Fruit fly (Drosophila melanogaster) whole organism, embryonic: ENCODE measurements around the gene CG12116.

Experiments used
- Atf-2 ChIP-seq: fragments of 200-800 bp; sonication (Bioruptor generic); optimal IDR thresholded peaks from 2 replicates; lab custom pipeline; 2016; ENCODE audit warnings: missing biosample characterization, missing genetic modification characterization
- C15 ChIP-seq: fragments of 200-800 bp; sonication (Bioruptor generic); IDR thresholded peaks from 3 replicates; pipeline ENCODE4 v1.3.6; 2022; ENCODE audit warnings: missing biosample characterization, missing genetic modification characterization
- CG10209 ChIP-seq: fragments of 200-800 bp; sonication (Bioruptor generic); optimal IDR thresholded peaks from 3 replicates; lab custom pipeline; 2017; ENCODE audit warnings: missing biosample characterization, mild to moderate bottlenecking, missing genetic modification characterization, missing genetic modification reagents
- CG10959 ChIP-seq: fragments of 200-800 bp; sonication (Bioruptor generic); IDR thresholded peaks from 2 replicates; pipeline ENCODE4 v1.3.6; 2022; ENCODE audit warnings: missing biosample characterization, missing genetic modification characterization
- CG12071 ChIP-seq: fragments of 200-800 bp; sonication (Bioruptor generic); optimal IDR thresholded peaks from 3 replicates; lab custom pipeline; 2018; ENCODE audit warnings: missing biosample characterization, mild to moderate bottlenecking, missing genetic modification characterization
- CG13424 ChIP-seq: fragments of 200-800 bp; sonication (Bioruptor generic); optimal IDR thresholded peaks from 2 replicates; lab custom pipeline; 2019; ENCODE audit warnings: missing biosample characterization, mild to moderate bottlenecking, missing genetic modification characterization, moderate library complexity
- CG15073 ChIP-seq: fragments of 200-800 bp; sonication (Bioruptor generic); optimal IDR thresholded peaks from 2 replicates; lab custom pipeline; 2016; ENCODE audit warnings: missing biosample characterization, missing genetic modification characterization
- CG16813 ChIP-seq: fragments of 200-800 bp; sonication (Bioruptor generic); IDR thresholded peaks from 3 replicates; pipeline ENCODE4 v1.3.6; 2022; ENCODE audit warnings: missing biosample characterization, missing genetic modification characterization; ENCODE audit not compliant: partially characterized antibody
- CG17802 ChIP-seq: fragments of 200-800 bp; sonication (Bioruptor generic); optimal IDR thresholded peaks from 2 replicates; lab custom pipeline; 2018; ENCODE audit warnings: missing biosample characterization, mild to moderate bottlenecking, missing genetic modification characterization, moderate library complexity
- CG18476 ChIP-seq: fragments of 200-800 bp; sonication (Bioruptor generic); optimal IDR thresholded peaks from 2 replicates; lab custom pipeline; 2016; ENCODE audit warnings: missing biosample characterization, mild to moderate bottlenecking, missing genetic modification characterization
- CG2678 ChIP-seq: fragments of 200-800 bp; sonication (Bioruptor generic); optimal IDR thresholded peaks from 3 replicates; lab custom pipeline; 2019; ENCODE audit warnings: missing biosample characterization, mild to moderate bottlenecking, missing genetic modification characterization, moderate library complexity
- CG30020 ChIP-seq: fragments of 200-800 bp; optimal IDR thresholded peaks from 2 replicates; lab custom pipeline; 2019; ENCODE audit warnings: missing biosample characterization, mild to moderate bottlenecking, missing genetic modification characterization, moderate library complexity
- CG31441 ChIP-seq: fragments of 200-800 bp; sonication (Bioruptor generic); IDR thresholded peaks from 2 replicates; pipeline ENCODE4 v1.3.6; 2022; ENCODE audit warnings: missing biosample characterization, missing genetic modification characterization
- CG33213 ChIP-seq: fragments of 200-800 bp; sonication (Bioruptor generic); optimal IDR thresholded peaks from 3 replicates; lab custom pipeline; 2016; ENCODE audit warnings: missing biosample characterization, missing genetic modification characterization
- CG33557 ChIP-seq: fragments of 200-800 bp; sonication (Bioruptor generic); optimal IDR thresholded peaks from 2 replicates; lab custom pipeline; 2019; ENCODE audit warnings: missing biosample characterization, mild to moderate bottlenecking, missing genetic modification characterization, moderate library complexity
- CG42726 ChIP-seq: fragments of 200-800 bp; sonication (Bioruptor generic); IDR thresholded peaks from 2 replicates; pipeline ENCODE4 v1.3.6; 2022; ENCODE audit warnings: missing biosample characterization, missing genetic modification characterization; ENCODE audit not compliant: partially characterized antibody
- CG4328 ChIP-seq: fragments of 200-800 bp; sonication (Bioruptor generic); optimal IDR thresholded peaks from 3 replicates; lab custom pipeline; 2017; ENCODE audit warnings: missing biosample characterization, missing genetic modification reagents, missing genetic modification characterization
- CG4617 ChIP-seq: fragments of 200-800 bp; sonication (Bioruptor generic); optimal IDR thresholded peaks from 3 replicates; lab custom pipeline; 2016; ENCODE audit warnings: missing biosample characterization, missing genetic modification characterization, borderline replicate concordance
- CG4854 ChIP-seq: fragments of 200-800 bp; sonication (Bioruptor generic); optimal IDR thresholded peaks from 2 replicates; lab custom pipeline; 2016; ENCODE audit warnings: missing biosample characterization, missing genetic modification characterization, inconsistent platforms
- CG6683 ChIP-seq: fragments of 200-800 bp; sonication (Bioruptor generic); optimal IDR thresholded peaks from 2 replicates; lab custom pipeline; 2017; ENCODE audit warnings: missing biosample characterization, mild to moderate bottlenecking, missing genetic modification characterization, missing genetic modification reagents
- CG8089 ChIP-seq: fragments of 200-800 bp; sonication (Bioruptor generic); optimal IDR thresholded peaks from 3 replicates; lab custom pipeline; 2016; ENCODE audit warnings: missing biosample characterization, missing genetic modification characterization
- CG8388 ChIP-seq: fragments of 200-800 bp; sonication (Bioruptor generic); optimal IDR thresholded peaks from 2 replicates; lab custom pipeline; 2019; ENCODE audit warnings: missing biosample characterization, mild to moderate bottlenecking, missing genetic modification characterization, moderate library complexity
- CG9215 ChIP-seq: fragments of 200-800 bp; sonication (Bioruptor generic); IDR thresholded peaks from 2 replicates; pipeline ENCODE4 v1.3.6; 2022; ENCODE audit warnings: missing biosample characterization, missing genetic modification characterization
- Dad ChIP-seq: fragments of 200-800 bp; sonication (Bioruptor generic); optimal IDR thresholded peaks from 3 replicates; lab custom pipeline; 2016; ENCODE audit warnings: missing biosample characterization, missing genetic modification characterization
- Dll ChIP-seq: fragments of 200-800 bp; sonication (Bioruptor generic); IDR thresholded peaks from 4 replicates; pipeline ENCODE4 v1.3.6; 2022; ENCODE audit warnings: missing biosample characterization, missing genetic modification characterization; ENCODE audit not compliant: partially characterized antibody
- Elba2 ChIP-seq: fragments of 200-800 bp; sonication (Bioruptor generic); optimal IDR thresholded peaks from 3 replicates; lab custom pipeline; 2016; ENCODE audit warnings: missing biosample characterization, missing genetic modification characterization
- Hand ChIP-seq: fragments of 200-800 bp; sonication (Bioruptor generic); optimal IDR thresholded peaks from 2 replicates; lab custom pipeline; 2017; ENCODE audit warnings: mild to moderate bottlenecking, missing biosample characterization, missing genetic modification reagents, missing genetic modification characterization
- MESR4 ChIP-seq: fragments of 200-800 bp; sonication (Bioruptor generic); optimal IDR thresholded peaks from 2 replicates; lab custom pipeline; 2018; ENCODE audit warnings: missing biosample characterization, mild to moderate bottlenecking, missing genetic modification characterization, moderate library complexity
- Max ChIP-seq: fragments of 200-800 bp; sonication (Bioruptor generic); optimal IDR thresholded peaks from 2 replicates; lab custom pipeline; 2016; ENCODE audit warnings: missing biosample characterization, mild to moderate bottlenecking, missing genetic modification characterization
- Meics ChIP-seq: fragments of 200-800 bp; sonication (Bioruptor generic); optimal IDR thresholded peaks from 2 replicates; lab custom pipeline; 2017; ENCODE audit warnings: missing biosample characterization, mild to moderate bottlenecking, missing genetic modification characterization
- Neu2 ChIP-seq: fragments of 200-800 bp; sonication (Bioruptor generic); optimal IDR thresholded peaks from 3 replicates; lab custom pipeline; 2016; ENCODE audit warnings: missing biosample characterization, missing genetic modification characterization, borderline replicate concordance
- Nf-YA ChIP-seq: fragments of 200-800 bp; sonication (Bioruptor generic); IDR thresholded peaks from 2 replicates; pipeline ENCODE4 v1.3.6; 2022; ENCODE audit warnings: missing biosample characterization, missing genetic modification characterization
- Nf-YB ChIP-seq: fragments of 200-800 bp; sonication (Bioruptor generic); optimal IDR thresholded peaks from 3 replicates; lab custom pipeline; 2019; ENCODE audit warnings: missing biosample characterization, mild to moderate bottlenecking, missing genetic modification characterization, moderate library complexity
- Oaz ChIP-seq: fragments of 200-800 bp; sonication (Bioruptor generic); IDR thresholded peaks from 2 replicates; pipeline ENCODE4 v1.3.6; 2022; ENCODE audit warnings: missing biosample characterization, missing genetic modification characterization
- Optix ChIP-seq: fragments of 200-800 bp; sonication (Bioruptor generic); IDR thresholded peaks from 3 replicates; pipeline ENCODE4 v1.3.6; 2022; ENCODE audit warnings: missing biosample characterization, missing genetic modification characterization
- Side ChIP-seq: fragments of 200-800 bp; sonication (Bioruptor generic); optimal IDR thresholded peaks from 2 replicates; lab custom pipeline; 2016; ENCODE audit warnings: missing biosample characterization, missing genetic modification characterization
- TFAM ChIP-seq: fragments of 200-800 bp; sonication (Bioruptor generic); optimal IDR thresholded peaks from 2 replicates; lab custom pipeline; 2017; ENCODE audit warnings: missing biosample characterization, missing genetic modification characterization, inconsistent platforms
- Usf ChIP-seq: fragments of 200-800 bp; sonication (Bioruptor generic); optimal IDR thresholded peaks from 2 replicates; lab custom pipeline; 2017; ENCODE audit warnings: missing genotype, missing biosample characterization, missing genetic modification characterization
- aop ChIP-seq: fragments of 200-800 bp; sonication (Bioruptor generic); IDR thresholded peaks from 2 replicates; pipeline ENCODE4 v1.3.6; 2022; ENCODE audit warnings: missing biosample characterization, missing genetic modification characterization
- da ChIP-seq: fragments of 200-800 bp; sonication (Bioruptor generic); optimal IDR thresholded peaks from 2 replicates; lab custom pipeline; 2016; ENCODE audit warnings: missing biosample characterization, missing genetic modification characterization
- danr ChIP-seq: fragments of 200-800 bp; sonication (Bioruptor generic); IDR thresholded peaks from 2 replicates; pipeline ENCODE4 v1.3.6; 2022; ENCODE audit warnings: missing biosample characterization, missing genetic modification characterization
- ftz-f1 ChIP-seq: fragments of 200-800 bp; sonication (Bioruptor generic); optimal IDR thresholded peaks from 2 replicates; lab custom pipeline; 2016; ENCODE audit warnings: missing biosample characterization, missing genetic modification characterization
- gfzf ChIP-seq: fragments of 200-800 bp; sonication (Bioruptor generic); optimal IDR thresholded peaks from 2 replicates; lab custom pipeline; 2016; ENCODE audit warnings: missing biosample characterization, mild to moderate bottlenecking, missing genetic modification characterization, moderate library complexity
- lab ChIP-seq: fragments of 200-800 bp; sonication (Bioruptor generic); optimal IDR thresholded peaks from 3 replicates; lab custom pipeline; 2017; ENCODE audit warnings: missing biosample characterization, missing genetic modification characterization, mild to moderate bottlenecking, moderate library complexity, missing genetic modification reagents
- mirr ChIP-seq: fragments of 200-800 bp; sonication (Bioruptor generic); optimal IDR thresholded peaks from 3 replicates; lab custom pipeline; 2018; ENCODE audit warnings: missing biosample characterization, mild to moderate bottlenecking, missing genetic modification characterization
- pzg ChIP-seq: fragments of 200-800 bp; sonication (Bioruptor generic); optimal IDR thresholded peaks from 3 replicates; lab custom pipeline; 2018; ENCODE audit warnings: missing biosample characterization, mild to moderate bottlenecking, missing genetic modification characterization, moderate library complexity
- sug ChIP-seq: fragments of 200-800 bp; optimal IDR thresholded peaks from 2 replicates; lab custom pipeline; 2019; ENCODE audit warnings: missing biosample characterization, mild to moderate bottlenecking, missing genetic modification characterization, moderate library complexity
- twi ChIP-seq: fragments of 200-800 bp; optimal IDR thresholded peaks from 2 replicates; lab custom pipeline; 2019; ENCODE audit warnings: missing biosample characterization, mild to moderate bottlenecking, missing genetic modification characterization, moderate library complexity
- unpg ChIP-seq: fragments of 200-800 bp; sonication (Bioruptor generic); optimal IDR thresholded peaks from 3 replicates; lab custom pipeline; 2018; ENCODE audit warnings: missing biosample characterization, mild to moderate bottlenecking, missing genetic modification characterization, moderate library complexity
- z ChIP-seq: fragments of 200-800 bp; sonication (Bioruptor generic); IDR thresholded peaks from 3 replicates; pipeline ENCODE4 v1.3.6; 2022; ENCODE audit warnings: missing biosample characterization, missing genetic modification characterization

The CG12116 gene

dm6 chrX:8436656-8437284 lies 32.0 kb downstream of the CG12116 start, which contains the start of gene CG1440 (continued):
- TF ChIP-seq Oaz (GFP tag; lab: Robert Waterston, UW) (no peak), CG18476 (GFP tag; lab: Kevin White, UChicago) (peak; percentile 9), gfzf (GFP tag; lab: Kevin White, UChicago) (peak; percentile 75), CG33213 (GFP tag; lab: Kevin White, UChicago) (peak; percentile 13), aop (GFP tag; lab: Robert Waterston, UW) (no peak), Meics (no peak), CG12071 (GFP tag; lab: Kevin White, UChicago) (no peak), twi (no peak), Nf-YA (GFP tag; lab: Robert Waterston, UW) (no peak), lab (GFP tag; lab: Kevin White, UChicago) (no peak), pzg (GFP tag; lab: Kevin White, UChicago) (peak; percentile 84), CG2678 (tag; lab: Kevin White, UChicago) (no peak), sug (no peak), da (GFP tag; lab: Kevin White, UChicago) (no peak), CG16813 (GFP tag; lab: Robert Waterston, UW) (no peak), CG17802 (tag; lab: Kevin White, UChicago) (no peak), CG9215 (GFP tag; lab: Robert Waterston, UW) (no peak), Elba2 (GFP tag; lab: Kevin White, UChicago) (no peak), Max (no peak), TFAM (GFP tag; lab: Kevin White, UChicago) (no peak), C15 (no peak), CG8388 (GFP tag; lab: Kevin White, UChicago) (no peak), CG15073 (GFP tag; lab: Kevin White, UChicago) (no peak), CG8089 (GFP tag; lab: Kevin White, UChicago) (no peak), CG10209 (no peak), CG31441 (GFP tag; lab: Robert Waterston, UW) (no peak), Neu2 (GFP tag; lab: Kevin White, UChicago) (no peak), CG4328 (GFP tag; lab: Kevin White, UChicago) (no peak), Optix (no peak), CG6683 (GFP tag; lab: Kevin White, UChicago) (no peak), Side (no peak), danr (no peak), Hand (GFP tag; lab: Kevin White, UChicago) (no peak), mirr (GFP tag; lab: Kevin White, UChicago) (no peak), CG33557 (no peak), z (GFP tag; lab: Robert Waterston, UW) (no peak), Dad (no peak), CG10959 (GFP tag; lab: Robert Waterston, UW) (no peak), MESR4 (GFP tag; lab: Kevin White, UChicago) (peak; percentile 42), ftz-f1 (GFP tag; lab: Kevin White, UChicago) (no peak), Dll (peak; percentile 3; the same call in 1 of the 4 replicates), CG42726 (GFP tag; lab: Robert Waterston, UW) (no peak), Nf-YB (GFP tag; lab: Kevin White, UChicago) (no peak), Usf (GFP tag; lab: Kevin White, UChicago) (no peak), CG4617 (GFP tag; lab: Kevin White, UChicago) (peak; percentile 20), CG30020 (no peak), CG4854 (GFP tag; lab: Kevin White, UChicago) (no peak), Atf-2 (GFP tag; lab: Kevin White, UChicago) (no peak), CG13424 (tag; lab: Kevin White, UChicago) (peak; percentile 14), unpg (GFP tag; lab: Kevin White, UChicago) (no peak)
